Fruit fly (Drosophila melanogaster) whole organism, wandering third instar larva: ENCODE results near the gene Mst89B.

ENCODE experiments used
- Abd-B ChIP-seq: fragments of >200 bp; optimal IDR thresholded peaks from 2 replicates; lab custom pipeline; 2017; ENCODE audit warnings: missing biosample characterization, missing genetic modification characterization
- CG32264 ChIP-seq: fragments of 200-800 bp; sonication (Bioruptor generic); optimal IDR thresholded peaks from 2 replicates; lab custom pipeline; 2016; ENCODE audit warnings: missing biosample characterization, missing genetic modification characterization
- CG9705 ChIP-seq: fragments of 200-800 bp; sonication (Bioruptor generic); optimal IDR thresholded peaks from 2 replicates; lab custom pipeline; 2018; ENCODE audit warnings: missing biosample characterization, mild to moderate bottlenecking, missing genetic modification characterization
- CrebA ChIP-seq: fragments of 200-800 bp; sonication (Bioruptor generic); optimal IDR thresholded peaks from 2 replicates; lab custom pipeline; 2016; ENCODE audit warnings: missing biosample characterization, mild to moderate bottlenecking, missing genetic modification characterization, borderline replicate concordance
- Dfd ChIP-seq: fragments of >200 bp; optimal IDR thresholded peaks from 2 replicates; lab custom pipeline; 2017; ENCODE audit warnings: missing biosample characterization, missing genetic modification characterization
- Dif ChIP-seq: fragments of 200-275, 200-300 bp; sonication (Bioruptor generic); optimal IDR thresholded peaks from 2 replicates; lab custom pipeline; 2018; ENCODE audit warnings: missing biosample characterization, missing genetic modification characterization; ENCODE audit not compliant: partially characterized antibody
- GATAd ChIP-seq: sonication (Bioruptor generic); optimal IDR thresholded peaks from 2 replicates; lab custom pipeline; 2016; ENCODE audit warnings: missing biosample characterization, missing genetic modification characterization
- HLH106 ChIP-seq: fragments of 200-800 bp; optimal IDR thresholded peaks from 3 replicates; lab custom pipeline; 2019; ENCODE audit warnings: missing biosample characterization, mild to moderate bottlenecking, missing genetic modification characterization, moderate library complexity
- Hnf4 ChIP-seq: fragments of 200-800 bp; sonication (Bioruptor generic); optimal IDR thresholded peaks from 2 replicates; lab custom pipeline; 2016; ENCODE audit warnings: missing biosample characterization, mild to moderate bottlenecking, missing genetic modification characterization
- Hr78 ChIP-seq: fragments of >200 bp; optimal IDR thresholded peaks from 2 replicates; lab custom pipeline; 2017; ENCODE audit warnings: missing biosample characterization, missing genetic modification characterization
- Hr83 ChIP-seq: fragments of 200-300 bp; sonication (Bioruptor generic); optimal IDR thresholded peaks from 2 replicates; lab custom pipeline; 2016; ENCODE audit warnings: missing biosample characterization, mild to moderate bottlenecking, missing genetic modification characterization, moderate library complexity; ENCODE audit not compliant: poor library complexity, severe bottlenecking
- Jra ChIP-seq: sonication (Bioruptor generic); optimal IDR thresholded peaks from 2 replicates; lab custom pipeline; 2016; ENCODE audit warnings: missing biosample characterization, missing genetic modification characterization
- Mio ChIP-seq: sonication (Bioruptor generic); optimal IDR thresholded peaks from 2 replicates; lab custom pipeline; 2016; ENCODE audit warnings: missing biosample characterization, missing genetic modification characterization
- Myc ChIP-seq: fragments of >200 bp; optimal IDR thresholded peaks from 2 replicates; lab custom pipeline; 2017
- N ChIP-seq: fragments of >200 bp; optimal IDR thresholded peaks from 2 replicates; lab custom pipeline; 2018; ENCODE audit warnings: missing biosample characterization, missing external identifiers, missing genetic modification characterization
- OdsH ChIP-seq: fragments of 200-800 bp; sonication (Bioruptor generic); optimal IDR thresholded peaks from 2 replicates; lab custom pipeline; 2016; ENCODE audit warnings: missing biosample characterization, mild to moderate bottlenecking, missing genetic modification characterization
- Rel ChIP-seq, 2 experiments: fragments of 200-800 bp; sonication (Bioruptor generic) in 1 of 2; optimal IDR thresholded peaks; 2 replicates in 1 of 2; 3 replicates in 1 of 2; lab custom pipeline; 2016 to 2019; ENCODE audit warnings: mild to moderate bottlenecking in 2 of 2, missing biosample characterization in 2 of 2, missing genetic modification characterization in 2 of 2, moderate library complexity in 1 of 2
- Sp1 ChIP-seq: fragments of 200-800 bp; sonication (Bioruptor generic); optimal IDR thresholded peaks from 3 replicates; lab custom pipeline; 2019; ENCODE audit warnings: missing biosample characterization, mild to moderate bottlenecking, missing genetic modification characterization, moderate library complexity
- Vsx2 ChIP-seq: fragments of 200-300, 225-300 bp; sonication (Bioruptor generic); optimal IDR thresholded peaks from 2 replicates; lab custom pipeline; 2018; ENCODE audit warnings: missing biosample characterization, missing genetic modification characterization; ENCODE audit not compliant: partially characterized antibody
- br ChIP-seq: fragments of 200-800 bp; sonication (Bioruptor generic); optimal IDR thresholded peaks from 2 replicates; lab custom pipeline; 2016; ENCODE audit warnings: missing biosample characterization, missing genetic modification characterization
- brk ChIP-seq: fragments of 200-800 bp; sonication (Bioruptor generic); optimal IDR thresholded peaks from 2 replicates; lab custom pipeline; 2016; ENCODE audit warnings: missing biosample characterization, mild to moderate bottlenecking, missing genetic modification characterization
- dl ChIP-seq, 2 experiments: fragments of 175-275, 200-275 bp in 1 of 2; fragments of 200-275 bp in 1 of 2; sonication (Bioruptor generic); optimal IDR thresholded peaks; lab custom pipeline; 2018; ENCODE audit warnings: mild to moderate bottlenecking in 2 of 2, missing biosample characterization in 2 of 2, missing genetic modification characterization in 2 of 2, moderate library complexity in 2 of 2; ENCODE audit not compliant: partially characterized antibody in 2 of 2, insufficient read depth in 1 of 2
- dmrt93B ChIP-seq: fragments of 200-800 bp; sonication (Bioruptor generic); optimal IDR thresholded peaks from 2 replicates; lab custom pipeline; 2018; ENCODE audit warnings: missing biosample characterization, mild to moderate bottlenecking, missing genetic modification characterization
- dsf ChIP-seq: sonication (Bioruptor generic); optimal IDR thresholded peaks from 2 replicates; lab custom pipeline; 2016; ENCODE audit warnings: missing biosample characterization, missing genetic modification characterization, borderline replicate concordance
- ey ChIP-seq: fragments of 200-800 bp; sonication (Bioruptor generic); optimal IDR thresholded peaks from 2 replicates; lab custom pipeline; 2016; ENCODE audit warnings: missing biosample characterization, missing genetic modification characterization
- foxo ChIP-seq, 2 experiments: fragments of 200-800 bp; sonication (Bioruptor generic); optimal IDR thresholded peaks; 2 replicates in 1 of 2; 3 replicates in 1 of 2; lab custom pipeline; 2016 to 2017; ENCODE audit warnings: missing biosample characterization in 2 of 2, missing genetic modification characterization in 2 of 2
- fru ChIP-seq: fragments of 200-800 bp; sonication (Bioruptor generic); optimal IDR thresholded peaks from 3 replicates; lab custom pipeline; 2016; ENCODE audit warnings: missing biosample characterization, mild to moderate bottlenecking, missing genetic modification characterization
- h ChIP-seq: fragments of 200-800 bp; sonication (Bioruptor generic); optimal IDR thresholded peaks from 3 replicates; lab custom pipeline; 2016; ENCODE audit warnings: missing biosample characterization, mild to moderate bottlenecking, missing genetic modification characterization
- jim ChIP-seq: fragments of 175-275, 200-325 bp; sonication (Bioruptor generic); optimal IDR thresholded peaks from 2 replicates; lab custom pipeline; 2016; ENCODE audit warnings: missing biosample characterization, mild to moderate bottlenecking, missing genetic modification characterization
- lola ChIP-seq: fragments of >200 bp; optimal IDR thresholded peaks from 2 replicates; lab custom pipeline; 2017; ENCODE audit warnings: missing biosample characterization, missing genetic modification characterization
- pan ChIP-seq: fragments of >200 bp; optimal IDR thresholded peaks from 2 replicates; lab custom pipeline; 2017
- psq ChIP-seq: fragments of 200-800 bp; sonication (Bioruptor generic); optimal IDR thresholded peaks from 3 replicates; lab custom pipeline; 2017; ENCODE audit warnings: missing biosample characterization, mild to moderate bottlenecking, missing genetic modification characterization, moderate library complexity
- rgr ChIP-seq: fragments of 200-800 bp; sonication (Bioruptor generic); optimal IDR thresholded peaks from 3 replicates; lab custom pipeline; 2016; ENCODE audit warnings: missing biosample characterization, mild to moderate bottlenecking, missing genetic modification characterization
- sage ChIP-seq: fragments of 200-800 bp; sonication (Bioruptor generic); optimal IDR thresholded peaks from 2 replicates; lab custom pipeline; 2016; ENCODE audit warnings: missing biosample characterization, mild to moderate bottlenecking, missing genetic modification characterization
- sv ChIP-seq: fragments of 200-800 bp; sonication (Bioruptor generic); optimal IDR thresholded peaks from 3 replicates; lab custom pipeline; 2016; ENCODE audit warnings: missing biosample characterization, missing genetic modification characterization
- tai ChIP-seq: sonication (Bioruptor generic); optimal IDR thresholded peaks from 2 replicates; lab custom pipeline; 2016; ENCODE audit warnings: missing biosample characterization, missing genetic modification characterization
- usp ChIP-seq: fragments of >200 bp; optimal IDR thresholded peaks from 2 replicates; lab custom pipeline; 2017; ENCODE audit warnings: missing biosample characterization, missing genetic modification characterization
- woc ChIP-seq: sonication (Bioruptor generic); optimal IDR thresholded peaks from 2 replicates; lab custom pipeline; 2016; ENCODE audit warnings: missing biosample characterization, mild to moderate bottlenecking, missing genetic modification characterization

The Mst89B gene

dm6 chr3R:16254616-16255601 lies 11.9 kb upstream of the Mst89B start (continued):
- TF ChIP-seq sage (GFP tag; lab: Kevin White, UChicago) = no peak
- TF ChIP-seq dl (GFP tag; optimal IDR thresholded peaks at IDR 0.05; lab: Kevin White, UChicago; ENCODE audit: insufficient read depth in 1 of 2, partially characterized antibody in 2 of 2) = peak in 1 of 2 experiments; percentile 20
- TF ChIP-seq h = peak; percentile 22
- peak; percentile 27 for TF ChIP-seq Sp1
- TF ChIP-seq Mio = no peak
- TF ChIP-seq sv (GFP tag; lab: Kevin White, UChicago) = no peak
- TF ChIP-seq dmrt93B (GFP tag; lab: Kevin White, UChicago) = no peak
- TF ChIP-seq CG9705 (GFP tag; lab: Kevin White, UChicago) = no peak
- no peak for TF ChIP-seq ey (GFP tag; lab: Kevin White, UChicago)
- TF ChIP-seq N (GFP tag; lab: Kevin White, UChicago) = no peak
- TF ChIP-seq Hr78 (GFP tag; lab: Kevin White, UChicago) = no peak
- no peak for TF ChIP-seq psq (GFP tag; lab: Kevin White, UChicago)

- no peak for TF ChIP-seq jim (GFP tag; lab: Kevin White, UChicago)
- peak; percentile 13 for TF ChIP-seq HLH106 (tag; lab: Kevin White, UChicago)
Measured at dm6 chr3R:16256135-16256534, 10.7 kb upstream of the Mst89B start.

dm6 chr3R:16257346-16257745 lies 9.5 kb upstream of the Mst89B start:
- peak; percentile 85 for TF ChIP-seq Dfd (GFP tag; lab: Kevin White, UChicago)
- no peak for TF ChIP-seq Mio
- TF ChIP-seq, all 38 proteins: peak for 1

dm6 chr3R:16260385-16261169 lies 6.2 kb upstream of the Mst89B start:
- TF ChIP-seq dl (GFP tag; optimal IDR thresholded peaks at IDR 0.05; lab: Kevin White, UChicago; ENCODE audit: insufficient read depth in 1 of 2, partially characterized antibody in 2 of 2) (no peak), jim (GFP tag; lab: Kevin White, UChicago) (no peak), rgr (GFP tag; lab: Kevin White, UChicago) (peak; percentile 58), Dif (no peak), tai (GFP tag; lab: Kevin White, UChicago) (no peak), br (GFP tag; lab: Kevin White, UChicago) (peak; percentile 66), usp (GFP tag; lab: Kevin White, UChicago) (no peak), sage (GFP tag; lab: Kevin White, UChicago) (no peak), Mio (no peak), OdsH (GFP tag; lab: Kevin White, UChicago) (peak; percentile 63), sv (GFP tag; lab: Kevin White, UChicago) (peak; percentile 11), brk (GFP tag; lab: Kevin White, UChicago) (no peak), dmrt93B (GFP tag; lab: Kevin White, UChicago) (no peak), CG9705 (GFP tag; lab: Kevin White, UChicago) (peak; percentile 13), Sp1 (no peak), ey (GFP tag; lab: Kevin White, UChicago) (peak; percentile 24), Hr83 (peak; percentile 60), fru (no peak), foxo (GFP tag; optimal IDR thresholded peaks at IDR 0.05; lab: Kevin White, UChicago) (peak in 1 of 2 experiments; percentile 59), Rel (GFP tag; optimal IDR thresholded peaks at IDR 0.05; lab: Kevin White, UChicago) (no peak), Rel (tag; optimal IDR thresholded peaks at IDR 0.05; lab: Kevin White, UChicago) (peak; percentile 14), Dfd (GFP tag; lab: Kevin White, UChicago) (no peak), GATAd (GFP tag; lab: Kevin White, UChicago) (no peak), pan (no peak), woc (GFP tag; lab: Kevin White, UChicago) (no peak), Jra (no peak), psq (GFP tag; lab: Kevin White, UChicago) (peak; percentile 16), N (GFP tag; lab: Kevin White, UChicago) (no peak), Myc (lab: Kevin White, UChicago) (peak; percentile 82), CG32264 (GFP tag; lab: Kevin White, UChicago) (no peak), CrebA (GFP tag; lab: Kevin White, UChicago) (no peak), h (no peak), Hnf4 (GFP tag; lab: Kevin White, UChicago) (no peak), Hr78 (GFP tag; lab: Kevin White, UChicago) (no peak), Vsx2 (GFP tag; lab: Kevin White, UChicago) (no peak), lola (GFP tag; lab: Kevin White, UChicago) (no peak), HLH106 (tag; lab: Kevin White, UChicago) (peak; percentile 41), Abd-B (GFP tag; lab: Kevin White, UChicago) (no peak), dsf (GFP tag; lab: Kevin White, UChicago) (no peak)
